Fruit fly (Drosophila melanogaster) whole organism, adult: ENCODE results near the gene yip7.
A peak's percentile ranks its signal among the peaks of the same experiment; 100 is the strongest.

Experiments
- CG11617 ChIP-seq: fragments of 200-800 bp; sonication (Bioruptor generic); optimal IDR thresholded peaks from 2 replicates; lab custom pipeline; 2017; ENCODE audit warnings: mild to moderate bottlenecking, missing biosample characterization, missing genetic modification reagents, missing genetic modification characterization
- CG12768 ChIP-seq: fragments of 200-800 bp; sonication (Bioruptor generic); optimal IDR thresholded peaks from 2 replicates; lab custom pipeline; 2017; ENCODE audit warnings: missing biosample characterization, missing genetic modification characterization, mild to moderate bottlenecking, moderate library complexity, missing genetic modification reagents
- CG14711 ChIP-seq: fragments of 200-800 bp; sonication (Bioruptor generic); optimal IDR thresholded peaks from 2 replicates; lab custom pipeline; 2018; ENCODE audit warnings: missing biosample characterization, mild to moderate bottlenecking, missing genetic modification characterization, moderate library complexity
- CG1620 ChIP-seq: fragments of 200-800 bp; sonication (Bioruptor generic); optimal IDR thresholded peaks from 2 replicates; lab custom pipeline; 2016; ENCODE audit warnings: missing biosample characterization, missing genetic modification characterization
- CG33017 ChIP-seq: fragments of 200-800 bp; sonication (Bioruptor generic); optimal IDR thresholded peaks from 2 replicates; lab custom pipeline; 2018; ENCODE audit warnings: missing biosample characterization, mild to moderate bottlenecking, missing genetic modification characterization, moderate library complexity
- CG5204 ChIP-seq: fragments of 200-800 bp; sonication (Bioruptor generic); optimal IDR thresholded peaks from 2 replicates; lab custom pipeline; 2016; ENCODE audit warnings: missing biosample characterization, missing genetic modification characterization
- CG7045 ChIP-seq: fragments of 200-800 bp; sonication (Bioruptor generic); optimal IDR thresholded peaks from 2 replicates; lab custom pipeline; 2017; ENCODE audit warnings: missing biosample characterization, mild to moderate bottlenecking, missing genetic modification characterization
- CG7101 ChIP-seq: fragments of 200-800 bp; sonication (Bioruptor generic); optimal IDR thresholded peaks from 2 replicates; lab custom pipeline; 2018; ENCODE audit warnings: missing biosample characterization, mild to moderate bottlenecking, missing genetic modification characterization, moderate library complexity
- Clk ChIP-seq: fragments of 200-800 bp; sonication (Bioruptor generic); optimal IDR thresholded peaks from 2 replicates; lab custom pipeline; 2017; ENCODE audit warnings: missing biosample characterization, missing genetic modification characterization
- Crg-1 ChIP-seq: fragments of 200-800 bp; sonication (Bioruptor generic); optimal IDR thresholded peaks from 2 replicates; lab custom pipeline; 2016; ENCODE audit warnings: missing biosample characterization, missing genetic modification characterization
- Hr96 ChIP-seq: fragments of 200-800 bp; sonication (Bioruptor generic); optimal IDR thresholded peaks from 2 replicates; lab custom pipeline; 2016; ENCODE audit warnings: missing biosample characterization, missing genetic modification characterization
- Mnt ChIP-seq: fragments of 200-800 bp; sonication (Bioruptor generic); optimal IDR thresholded peaks from 2 replicates; lab custom pipeline; 2016; ENCODE audit warnings: missing biosample characterization, mild to moderate bottlenecking, missing genetic modification characterization
- bab1 ChIP-seq: fragments of 200-800 bp; sonication (Bioruptor generic); optimal IDR thresholded peaks from 3 replicates; lab custom pipeline; 2019; ENCODE audit warnings: missing biosample characterization, mild to moderate bottlenecking, missing genetic modification characterization, moderate library complexity
- cic ChIP-seq: fragments of 200-800 bp; sonication (Bioruptor generic); optimal IDR thresholded peaks from 2 replicates; lab custom pipeline; 2017; ENCODE audit warnings: missing biosample characterization, mild to moderate bottlenecking, missing genetic modification characterization, moderate library complexity
- cnc ChIP-seq, 2 experiments: fragments of >200 bp; optimal IDR thresholded peaks; 2 replicates each; lab custom pipeline; 2017
- kay ChIP-seq: fragments of 200-800 bp; sonication (Bioruptor generic); peaks from one replicate; lab custom pipeline; 2016; ENCODE audit warnings: missing biosample characterization, missing genetic modification characterization, borderline replicate concordance
- ovo ChIP-seq: fragments of 200-800 bp; sonication (Bioruptor generic); optimal IDR thresholded peaks from 2 replicates; lab custom pipeline; 2016; ENCODE audit warnings: missing biosample characterization, missing genetic modification characterization
- pad ChIP-seq: fragments of 200-800 bp; sonication (Bioruptor generic); optimal IDR thresholded peaks from 3 replicates; lab custom pipeline; 2017; ENCODE audit warnings: missing biosample characterization, missing genetic modification characterization, mild to moderate bottlenecking, moderate library complexity, missing genetic modification reagents
- tj ChIP-seq: fragments of 200-800 bp; sonication (Bioruptor generic); optimal IDR thresholded peaks from 3 replicates; lab custom pipeline; 2017; ENCODE audit warnings: missing biosample characterization, mild to moderate bottlenecking, missing genetic modification characterization, moderate library complexity
- toe ChIP-seq: fragments of 200-800 bp; sonication (Bioruptor generic); optimal IDR thresholded peaks from 2 replicates; lab custom pipeline; 2016; ENCODE audit warnings: missing biosample characterization, missing genetic modification characterization

Gene yip7

DNA sequence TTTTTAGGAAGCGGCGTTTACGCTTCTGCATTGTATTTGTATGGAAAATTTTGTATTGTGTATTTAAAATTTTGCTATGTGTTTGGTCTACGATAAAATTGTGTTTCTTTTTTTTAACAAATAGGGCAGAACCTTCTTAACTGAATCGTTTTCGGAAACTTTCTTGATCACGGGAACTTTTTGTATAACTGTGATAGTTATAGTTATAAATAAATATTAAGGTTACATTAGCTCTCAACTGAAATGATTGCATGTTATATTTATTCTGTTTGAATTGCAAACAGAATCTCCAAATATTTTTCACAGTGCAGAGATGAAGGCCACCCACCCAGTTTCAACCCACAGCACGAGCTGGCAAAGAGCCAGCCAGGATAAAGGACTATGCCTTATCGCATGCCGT, 24.1 kb upstream of the yip7 start, which contains the start of gene alphaKap4:
Gene alphaKap4, minus strand, starts transcription at position 101 of the 400 bp plus-strand sequence.
- TF ChIP-seq CG14711 (tag; lab: Kevin White, UChicago): no peak
- no peak for TF ChIP-seq CG7045 (GFP tag; lab: Kevin White, UChicago)
- no peak for TF ChIP-seq CG33017 (tag; lab: Kevin White, UChicago)
- TF ChIP-seq CG12768 (GFP tag; lab: Kevin White, UChicago): no peak
- TF ChIP-seq CG11617: no peak
- no peak for TF ChIP-seq pad (GFP tag; lab: Kevin White, UChicago)
- no peak for TF ChIP-seq cic (GFP tag; lab: Kevin White, UChicago)
- no peak for TF ChIP-seq CG5204 (GFP tag; lab: Kevin White, UChicago)

DNA sequence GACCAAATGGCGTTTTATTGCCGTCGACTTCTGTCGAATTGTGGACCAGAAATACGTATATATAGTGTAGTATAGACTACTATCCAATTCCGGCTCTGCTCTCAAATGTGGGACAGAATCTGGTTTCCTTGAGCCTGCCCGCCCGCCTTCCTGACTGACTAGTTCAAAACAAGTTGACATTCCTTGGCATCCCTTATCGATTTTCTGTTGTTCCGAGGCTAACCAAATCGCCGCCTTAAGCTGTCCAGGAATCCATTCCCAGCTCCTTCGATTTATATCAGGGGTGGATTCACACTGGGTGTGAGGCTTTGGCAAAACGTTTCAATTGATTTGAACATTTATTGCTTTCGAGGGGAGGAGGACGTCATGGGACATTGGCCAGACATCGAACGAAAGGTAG, 22.1 kb upstream of the yip7 start:
- TF ChIP-seq pad (GFP tag; lab: Kevin White, UChicago): no peak
- no peak for TF ChIP-seq CG14711 (tag; lab: Kevin White, UChicago)
- no peak for TF ChIP-seq cic (GFP tag; lab: Kevin White, UChicago)
- no peak for TF ChIP-seq bab1
- TF ChIP-seq toe (GFP tag; lab: Kevin White, UChicago): no peak
- TF ChIP-seq CG7101: no peak
- TF ChIP-seq CG33017 (tag; lab: Kevin White, UChicago): no peak
- TF ChIP-seq CG7045 (GFP tag; lab: Kevin White, UChicago): no peak
- no peak for TF ChIP-seq Crg-1 (GFP tag; lab: Kevin White, UChicago)
- TF ChIP-seq tj: no peak
- no peak for TF ChIP-seq Clk (GFP tag; lab: Kevin White, UChicago)
- no peak for TF ChIP-seq CG11617
- TF ChIP-seq Hr96 (GFP tag; lab: Kevin White, UChicago): no peak

DNA sequence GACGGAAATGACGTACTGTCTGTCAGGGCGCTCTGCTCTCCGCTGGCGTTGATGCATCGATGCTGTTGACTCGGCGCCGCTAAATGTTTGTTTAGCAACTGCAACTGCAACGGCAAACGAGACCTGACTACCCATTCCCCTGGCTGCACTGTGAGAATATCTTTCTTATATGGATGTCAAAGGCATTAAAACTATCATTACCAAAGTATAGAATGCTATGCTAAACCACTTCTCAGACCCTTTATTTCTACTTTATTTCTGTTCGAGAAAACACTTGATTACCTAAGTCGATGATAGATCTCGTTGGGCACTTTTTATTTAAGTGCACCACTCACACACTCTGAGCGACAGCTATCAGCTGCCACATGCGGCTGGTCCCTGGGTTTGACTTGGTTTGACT, 12.9 kb upstream of the yip7 start:
- TF ChIP-seq cic (GFP tag; lab: Kevin White, UChicago): no peak
- TF ChIP-seq kay: no peak
- TF ChIP-seq ovo (GFP tag; lab: Kevin White, UChicago): no peak
- TF ChIP-seq CG7101: no peak
- no peak for TF ChIP-seq CG12768 (GFP tag; lab: Kevin White, UChicago)
- TF ChIP-seq Mnt (GFP tag; lab: Kevin White, UChicago): no peak
- TF ChIP-seq Hr96 (GFP tag; lab: Kevin White, UChicago): no peak
- TF ChIP-seq bab1: no peak
- no peak for TF ChIP-seq cnc (optimal IDR thresholded peaks at IDR 0.05; lab: Kevin White, UChicago)
- no peak for TF ChIP-seq tj
- TF ChIP-seq CG1620 (GFP tag; lab: Kevin White, UChicago): no peak

- TF ChIP-seq Mnt (GFP tag; lab: Kevin White, UChicago) (no peak), kay (peak; percentile 25)
Observed at dm6 chr3L:6033008-6033407, 2.0 kb upstream of the yip7 start.

- no peak for TF ChIP-seq Hr96 (GFP tag; lab: Kevin White, UChicago)
- TF ChIP-seq ovo (GFP tag; lab: Kevin White, UChicago): no peak
- TF ChIP-seq CG5204 (GFP tag; lab: Kevin White, UChicago): no peak
- no peak for TF ChIP-seq CG14711 (tag; lab: Kevin White, UChicago)
- TF ChIP-seq tj: no peak
- TF ChIP-seq CG7101: no peak
- no peak for TF ChIP-seq cnc (optimal IDR thresholded peaks at IDR 0.05; lab: Kevin White, UChicago)
- no peak for TF ChIP-seq Clk (GFP tag; lab: Kevin White, UChicago)
Observed at dm6 chr3L:6034511-6034910, 505 bp upstream of the yip7 start, which contains the start of gene CG10477. CG10477 (minus strand) TSS chr3L:6034611.

dm6 chr3L:6036141-6036540, 1.1 kb downstream of the yip7 start:
- TF ChIP-seq bab1: no peak
- TF ChIP-seq CG7045 (GFP tag; lab: Kevin White, UChicago): no peak
- peak; percentile 75 for TF ChIP-seq kay
- no peak for TF ChIP-seq Clk (GFP tag; lab: Kevin White, UChicago)
- no peak for TF ChIP-seq cnc (optimal IDR thresholded peaks at IDR 0.05; lab: Kevin White, UChicago)
- TF ChIP-seq ovo (GFP tag; lab: Kevin White, UChicago): no peak
- no peak for TF ChIP-seq CG14711 (tag; lab: Kevin White, UChicago)
- TF ChIP-seq toe (GFP tag; lab: Kevin White, UChicago): no peak
- TF ChIP-seq cic (GFP tag; lab: Kevin White, UChicago): peak; percentile 26
- no peak for TF ChIP-seq CG7101
- no peak for TF ChIP-seq CG1620 (GFP tag; lab: Kevin White, UChicago)
- TF ChIP-seq CG5204 (GFP tag; lab: Kevin White, UChicago): no peak
- TF ChIP-seq Mnt (GFP tag; lab: Kevin White, UChicago): no peak
- no peak for TF ChIP-seq Crg-1 (GFP tag; lab: Kevin White, UChicago)
- no peak for TF ChIP-seq CG12768 (GFP tag; lab: Kevin White, UChicago)
- no peak for TF ChIP-seq tj
- peak; percentile 21 for TF ChIP-seq Hr96 (GFP tag; lab: Kevin White, UChicago)
- TF ChIP-seq CG33017 (tag; lab: Kevin White, UChicago): no peak

DNA sequence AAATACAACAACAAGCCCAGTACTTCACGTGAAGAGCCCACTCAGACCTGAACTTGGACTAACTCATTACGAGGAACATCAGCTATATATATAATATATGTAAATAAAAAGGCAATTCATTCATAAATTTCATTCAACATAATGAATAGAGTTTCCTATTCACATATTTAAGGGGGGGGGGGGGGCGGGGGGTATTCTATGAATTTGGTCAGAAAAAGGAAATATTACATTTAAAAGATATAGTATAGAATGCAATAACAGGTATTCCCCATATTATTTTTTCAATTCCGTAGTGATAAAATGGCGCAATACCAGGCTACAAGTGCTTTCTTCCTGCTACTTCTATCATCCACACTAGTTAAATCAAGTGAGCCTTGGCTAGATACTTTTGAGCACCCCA, 1.8 kb downstream of the yip7 start, which contains the start of gene CG6462:
Gene CG6462, plus strand, starts transcription at position 301 of the 400 bp plus-strand sequence.
- TF ChIP-seq CG14711 (tag; lab: Kevin White, UChicago) (no peak), CG12768 (GFP tag; lab: Kevin White, UChicago) (no peak), Mnt (GFP tag; lab: Kevin White, UChicago) (no peak), ovo (GFP tag; lab: Kevin White, UChicago) (no peak), CG1620 (GFP tag; lab: Kevin White, UChicago) (no peak), CG5204 (GFP tag; lab: Kevin White, UChicago) (no peak), CG7101 (no peak), cnc (optimal IDR thresholded peaks at IDR 0.05; lab: Kevin White, UChicago) (no peak), pad (GFP tag; lab: Kevin White, UChicago) (no peak), bab1 (no peak), cic (GFP tag; lab: Kevin White, UChicago) (no peak), Crg-1 (GFP tag; lab: Kevin White, UChicago) (no peak), Hr96 (GFP tag; lab: Kevin White, UChicago) (no peak), CG11617 (no peak)
